Fruit fly (Drosophila melanogaster): ENCODE data around the gene CG16986.

The CG16986 gene

DNA sequence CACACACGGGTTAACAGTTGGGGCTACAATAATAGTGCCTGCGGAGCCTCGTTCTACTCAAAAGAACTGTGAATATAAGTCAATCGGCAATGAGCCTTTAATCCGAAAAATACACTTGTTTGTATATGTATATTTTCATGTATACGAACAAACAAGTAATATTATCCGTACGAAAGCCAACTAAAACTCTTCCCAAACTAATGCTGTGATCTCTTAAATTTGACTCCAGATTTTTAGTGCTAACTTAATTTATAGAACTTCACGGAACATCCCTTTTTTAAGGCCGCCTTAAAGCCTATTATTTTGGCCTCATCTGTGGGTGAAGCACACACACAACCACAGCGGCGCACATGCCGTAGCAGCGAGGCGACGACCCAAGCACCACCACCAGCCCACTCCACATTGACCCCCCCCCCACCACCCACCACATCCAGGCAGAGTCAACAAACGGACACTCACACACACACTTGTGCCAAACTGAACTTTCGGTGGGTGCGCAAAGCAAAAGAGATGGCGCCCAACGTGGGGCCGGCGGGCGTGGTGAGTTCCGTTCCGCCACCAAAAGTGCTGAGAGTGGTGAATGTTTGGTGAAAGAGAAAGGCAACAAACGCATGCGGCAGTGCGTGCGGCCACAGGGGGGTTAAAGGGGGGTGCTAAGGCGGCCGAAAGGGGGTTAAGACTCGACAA lies 15.9 kb upstream of the CG16986 start (continued):
- TF ChIP-seq lab (GFP tag; optimal IDR thresholded peaks at IDR 0.05), result peak; percentile 87
- TF ChIP-seq CG1603 (tag; optimal IDR thresholded peaks at IDR 0.05), result peak; percentile 62
- TF ChIP-seq sens-2 (GFP tag; IDR thresholded peaks at IDR 0.05), result no peak
- peak; percentile 70 for TF ChIP-seq tin (GFP tag; optimal IDR thresholded peaks at IDR 0.05)
- TF ChIP-seq Neu2 (GFP tag; optimal IDR thresholded peaks at IDR 0.05; ENCODE audit: borderline replicate concordance), result no peak
- peak; percentile 74 for TF ChIP-seq Ada2b (GFP tag; IDR thresholded peaks at IDR 0.05)
- peak; percentile 68 for TF ChIP-seq salm (tag; optimal IDR thresholded peaks at IDR 0.05)
- TF ChIP-seq CG1529 (GFP tag; optimal IDR thresholded peaks at IDR 0.05), result peak; percentile 85
- peak; percentile 40 for TF ChIP-seq wek (GFP tag; optimal IDR thresholded peaks at IDR 0.05)
- peak; percentile 73 for TF ChIP-seq Hsf (GFP tag; optimal IDR thresholded peaks at IDR 0.05)
- TF ChIP-seq Nf-YC (tag; optimal IDR thresholded peaks at IDR 0.05), result peak; percentile 70
- TF ChIP-seq Jarid2 (GFP tag; optimal IDR thresholded peaks at IDR 0.05), result peak; percentile 74
- TF ChIP-seq gcm2 (GFP tag; optimal IDR thresholded peaks at IDR 0.05), result no peak
- TF ChIP-seq D19A (tag; optimal IDR thresholded peaks at IDR 0.05), result peak; percentile 42
- TF ChIP-seq CG18599 (GFP tag; optimal IDR thresholded peaks at IDR 0.05), result peak; percentile 92
- peak; percentile 76 for TF ChIP-seq unpg (GFP tag; optimal IDR thresholded peaks at IDR 0.05)
- TF ChIP-seq CG1792 (GFP tag; optimal IDR thresholded peaks at IDR 0.05), result no peak
- peak; percentile 88 for TF ChIP-seq CG12659 (GFP tag; optimal IDR thresholded peaks at IDR 0.05)
- TF ChIP-seq klu (GFP tag; IDR thresholded peaks at IDR 0.05), result no peak
- peak; percentile 78 for TF ChIP-seq CG8359 (GFP tag; optimal IDR thresholded peaks at IDR 0.05; ENCODE audit: borderline replicate concordance)
- peak; percentile 7 for TF ChIP-seq CG7928 (GFP tag; optimal IDR thresholded peaks at IDR 0.05)
- TF ChIP-seq mirr (GFP tag; optimal IDR thresholded peaks at IDR 0.05), result no peak
- TF ChIP-seq Xbp1 (GFP tag; optimal IDR thresholded peaks at IDR 0.05), result peak; percentile 81
- no peak for TF ChIP-seq HLH4C (GFP tag; IDR thresholded peaks at IDR 0.05; ENCODE audit: partially characterized antibody)
- no peak for TF ChIP-seq CG3065 (GFP tag; optimal IDR thresholded peaks at IDR 0.05)
- peak; percentile 70 for TF ChIP-seq CG18011 (GFP tag; optimal IDR thresholded peaks at IDR 0.05)
- peak; percentile 90 for TF ChIP-seq Fer1 (GFP tag; optimal IDR thresholded peaks at IDR 0.05)
- peak; percentile 37; the same call in 2 of the 3 replicates for TF ChIP-seq CG14050 (GFP tag; IDR thresholded peaks at IDR 0.05)
- peak; percentile 45; the same call in 1 of the 3 replicates for TF ChIP-seq Opbp (GFP tag; IDR thresholded peaks at IDR 0.05; ENCODE audit: partially characterized antibody)
- peak; percentile 66 for TF ChIP-seq crc (GFP tag; optimal IDR thresholded peaks at IDR 0.05)
- peak; percentile 73 to 82 for TF ChIP-seq chif (GFP tag; optimal IDR thresholded peaks at IDR 0.05)
- TF ChIP-seq ssp (GFP tag; IDR thresholded peaks at IDR 0.05), result peak; percentile 34; the same call in 1 of the 2 replicates
- TF ChIP-seq CG17361 (GFP tag; IDR thresholded peaks at IDR 0.05), result peak; percentile 98
- peak; percentile 73 for TF ChIP-seq CG2875 (GFP tag; optimal IDR thresholded peaks at IDR 0.05)
- TF ChIP-seq phol (tag; optimal IDR thresholded peaks at IDR 0.05), result peak; percentile 87
- peak; percentile 38 for TF ChIP-seq ac (GFP tag; optimal IDR thresholded peaks at IDR 0.05)
- TF ChIP-seq crp (GFP tag; optimal IDR thresholded peaks at IDR 0.05), result peak in 1 of 2 experiments; percentile 31
- peak; percentile 43 for TF ChIP-seq CG12155 (GFP tag; optimal IDR thresholded peaks at IDR 0.05)
- no peak for TF ChIP-seq CG8478 (optimal IDR thresholded peaks at IDR 0.05)
- peak; percentile 80 for TF ChIP-seq Ptx1 (GFP tag; IDR thresholded peaks at IDR 0.05)
- TF ChIP-seq otp (GFP tag; IDR thresholded peaks at IDR 0.05), result no peak
- TF ChIP-seq CG6272 (GFP tag; IDR thresholded peaks at IDR 0.05), result 0 out of 2 replicates have a peak, but pooled peaks have one; percentile 41
- peak; percentile 83 for TF ChIP-seq CG32767 (GFP tag; IDR thresholded peaks at IDR 0.05)
- TF ChIP-seq HmgD (GFP tag; optimal IDR thresholded peaks at IDR 0.05), result peak; percentile 44
- peak; percentile 80 for TF ChIP-seq tio (GFP tag; optimal IDR thresholded peaks at IDR 0.05)
- peak; percentile 42 for TF ChIP-seq ab (GFP tag; optimal IDR thresholded peaks at IDR 0.05)
- peak; percentile 10 for TF ChIP-seq CG3995 (GFP tag; optimal IDR thresholded peaks at IDR 0.05)
- TF ChIP-seq CG11085 (GFP tag; IDR thresholded peaks at IDR 0.05), result no peak
- peak; percentile 14; the same call in 1 of the 2 replicates for TF ChIP-seq ttk (GFP tag; IDR thresholded peaks at IDR 0.05)

Data from whole organism, embryonic.